Fruit fly (Drosophila melanogaster) whole organism, embryonic: Measurements from ENCODE around the gene CG17118.

Source experiments
- CG10654 ChIP-seq: fragments of 200-800 bp; sonication (Bioruptor generic); optimal IDR thresholded peaks from 2 replicates; lab custom pipeline; 2016; ENCODE audit warnings: missing biosample characterization, missing genetic modification characterization
- CG15696 ChIP-seq: fragments of 200-800 bp; sonication (Bioruptor generic); optimal IDR thresholded peaks from 2 replicates; lab custom pipeline; 2019; ENCODE audit warnings: missing biosample characterization, mild to moderate bottlenecking, missing genetic modification characterization, moderate library complexity
- CG17568 ChIP-seq: fragments of 200-800 bp; sonication (Bioruptor generic); optimal IDR thresholded peaks from 2 replicates; lab custom pipeline; 2018; ENCODE audit warnings: missing biosample characterization, mild to moderate bottlenecking, missing genetic modification characterization, moderate library complexity
- CG2129 ChIP-seq: fragments of 200-800 bp; sonication (Bioruptor generic); IDR thresholded peaks from 2 replicates; pipeline ENCODE4 v1.3.6; 2022; ENCODE audit warnings: missing biosample characterization, missing genetic modification characterization; ENCODE audit not compliant: partially characterized antibody
- CG34376 ChIP-seq: fragments of 200-800 bp; sonication (Bioruptor generic); optimal IDR thresholded peaks from 2 replicates; lab custom pipeline; 2018; ENCODE audit warnings: missing biosample characterization, mild to moderate bottlenecking, missing genetic modification characterization
- NC2α ChIP-seq: fragments of 200-800 bp; sonication (Bioruptor generic); optimal IDR thresholded peaks from 2 replicates; lab custom pipeline; 2016; ENCODE audit warnings: missing biosample characterization, missing genetic modification characterization
- Nf-YA ChIP-seq: fragments of 200-800 bp; sonication (Bioruptor generic); IDR thresholded peaks from 2 replicates; pipeline ENCODE4 v1.3.6; 2022; ENCODE audit warnings: missing biosample characterization, missing genetic modification characterization
- fd64A ChIP-seq: fragments of 200-800 bp; sonication (Bioruptor generic); optimal IDR thresholded peaks from 3 replicates; lab custom pipeline; 2018; ENCODE audit warnings: missing biosample characterization, mild to moderate bottlenecking, missing genetic modification characterization
- pfk ChIP-seq: fragments of 200-800 bp; sonication (Bioruptor generic); optimal IDR thresholded peaks from 2 replicates; lab custom pipeline; 2018; ENCODE audit warnings: missing biosample characterization, mild to moderate bottlenecking, missing genetic modification characterization, moderate library complexity
- pzg ChIP-seq: fragments of 200-800 bp; sonication (Bioruptor generic); optimal IDR thresholded peaks from 3 replicates; lab custom pipeline; 2018; ENCODE audit warnings: missing biosample characterization, mild to moderate bottlenecking, missing genetic modification characterization, moderate library complexity
- row ChIP-seq: fragments of 200-800 bp; sonication (Bioruptor generic); IDR thresholded peaks from 3 replicates; pipeline ENCODE4 v1.3.6; 2022; ENCODE audit warnings: missing biosample characterization, missing genetic modification characterization
- slbo ChIP-seq: fragments of 200-800 bp; sonication (Bioruptor generic); IDR thresholded peaks from 2 replicates; pipeline ENCODE4 v1.3.6; 2022; ENCODE audit warnings: missing biosample characterization, missing genetic modification characterization
- sob ChIP-seq: fragments of 200-800 bp; sonication (Bioruptor generic); IDR thresholded peaks from 2 replicates; pipeline ENCODE4 v1.3.6; 2022; ENCODE audit warnings: missing biosample characterization, missing genetic modification characterization
- wdn ChIP-seq: fragments of 200-800 bp; sonication (Bioruptor generic); IDR thresholded peaks from 2 replicates; pipeline ENCODE4 v1.3.6; 2022; ENCODE audit warnings: missing biosample characterization, missing genetic modification characterization

- TF ChIP-seq CG2129 (GFP tag; lab: Robert Waterston, UW) = no peak
- TF ChIP-seq Nf-YA (GFP tag; lab: Robert Waterston, UW) = no peak
- TF ChIP-seq pzg (GFP tag; lab: Kevin White, UChicago) = no peak
- TF ChIP-seq NC2α (GFP tag; lab: Kevin White, UChicago) = no peak
- no peak for TF ChIP-seq CG10654 (GFP tag; lab: Kevin White, UChicago)
- no peak for TF ChIP-seq CG34376 (GFP tag; lab: Kevin White, UChicago)
- no peak for TF ChIP-seq wdn (GFP tag; lab: Robert Waterston, UW)
- no peak for TF ChIP-seq CG15696 (tag; lab: Kevin White, UChicago)
- no peak for TF ChIP-seq sob
- TF ChIP-seq row (GFP tag; lab: Robert Waterston, UW) = no peak
- no peak for TF ChIP-seq pfk
- TF ChIP-seq fd64A (GFP tag; lab: Kevin White, UChicago) = no peak
- no peak for TF ChIP-seq CG17568 (GFP tag; lab: Kevin White, UChicago)
- no peak for TF ChIP-seq slbo (GFP tag; lab: Robert Waterston, UW)
These were observed 18.8 kb upstream of the CG17118 start for dm6 chr2L:10711221-10711620.
